Fruit fly (Drosophila melanogaster) whole organism, embryonic: ENCODE results near the gene Irk1.
A peak's percentile ranks its signal among the peaks of the same experiment; 100 is the strongest.

Experiments used
- Ada2b ChIP-seq: fragments of 200-800 bp; sonication (Bioruptor generic); IDR thresholded peaks from 2 replicates; pipeline ENCODE4 v1.3.6; 2022; ENCODE audit warnings: missing biosample characterization, missing genetic modification characterization
- CG10366 ChIP-seq: fragments of 200-800 bp; sonication (Bioruptor generic); IDR thresholded peaks from 2 replicates; pipeline ENCODE4 v1.3.6; 2022; ENCODE audit warnings: missing biosample characterization, missing genetic modification characterization
- CG10543 ChIP-seq: fragments of 200-800 bp; sonication (Bioruptor generic); optimal IDR thresholded peaks from 3 replicates; lab custom pipeline; 2017; ENCODE audit warnings: missing biosample characterization, mild to moderate bottlenecking, missing genetic modification characterization, moderate library complexity
- CG10959 ChIP-seq: fragments of 200-800 bp; sonication (Bioruptor generic); IDR thresholded peaks from 2 replicates; pipeline ENCODE4 v1.3.6; 2022; ENCODE audit warnings: missing biosample characterization, missing genetic modification characterization
- CG11085 ChIP-seq: fragments of 200-800 bp; sonication (Bioruptor generic); IDR thresholded peaks from 2 replicates; pipeline ENCODE4 v1.3.6; 2022; ENCODE audit warnings: missing biosample characterization, missing genetic modification characterization
- CG15696 ChIP-seq: fragments of 200-800 bp; sonication (Bioruptor generic); optimal IDR thresholded peaks from 2 replicates; lab custom pipeline; 2019; ENCODE audit warnings: missing biosample characterization, mild to moderate bottlenecking, missing genetic modification characterization, moderate library complexity
- CG17912 ChIP-seq: fragments of 200-800 bp; sonication (Bioruptor generic); optimal IDR thresholded peaks from 2 replicates; lab custom pipeline; 2018; ENCODE audit warnings: missing biosample characterization, mild to moderate bottlenecking, missing genetic modification characterization
- CG2120 ChIP-seq: fragments of 200-800 bp; sonication (Bioruptor generic); optimal IDR thresholded peaks from 3 replicates; lab custom pipeline; 2016; ENCODE audit warnings: missing biosample characterization, missing genetic modification characterization
- CG2875 ChIP-seq: fragments of 200-800 bp; sonication (Bioruptor generic); optimal IDR thresholded peaks from 2 replicates; lab custom pipeline; 2017; ENCODE audit warnings: missing biosample characterization, mild to moderate bottlenecking, missing genetic modification characterization, missing genetic modification reagents
- CG2889 ChIP-seq: fragments of 200-800 bp; sonication (Bioruptor generic); IDR thresholded peaks from 3 replicates; pipeline ENCODE4 v1.3.6; 2022; ENCODE audit warnings: missing biosample characterization, missing genetic modification characterization
- CG3281 ChIP-seq: fragments of 200-800 bp; sonication (Bioruptor generic); optimal IDR thresholded peaks from 3 replicates; lab custom pipeline; 2017; ENCODE audit warnings: missing biosample characterization, mild to moderate bottlenecking, missing genetic modification characterization
- CG33557 ChIP-seq: fragments of 200-800 bp; sonication (Bioruptor generic); optimal IDR thresholded peaks from 2 replicates; lab custom pipeline; 2019; ENCODE audit warnings: missing biosample characterization, mild to moderate bottlenecking, missing genetic modification characterization, moderate library complexity
- CG4282 ChIP-seq: fragments of 200-800 bp; sonication (Bioruptor generic); optimal IDR thresholded peaks from 2 replicates; lab custom pipeline; 2016; ENCODE audit warnings: missing biosample characterization, missing genetic modification characterization
- CG5245 ChIP-seq: fragments of 200-800 bp; sonication (Bioruptor generic); optimal IDR thresholded peaks from 3 replicates; lab custom pipeline; 2016; ENCODE audit warnings: missing biosample characterization, missing genetic modification characterization
- CG7556 ChIP-seq: fragments of 200-800 bp; sonication (Bioruptor generic); optimal IDR thresholded peaks from 2 replicates; lab custom pipeline; 2017; ENCODE audit warnings: missing biosample characterization, mild to moderate bottlenecking, missing genetic modification characterization
- CG7786 ChIP-seq: fragments of 200-800 bp; sonication (Bioruptor generic); optimal IDR thresholded peaks from 2 replicates; lab custom pipeline; 2016; ENCODE audit warnings: missing biosample characterization, missing genetic modification characterization
- CG9609 ChIP-seq: fragments of 200-800 bp; sonication (Bioruptor generic); optimal IDR thresholded peaks from 3 replicates; lab custom pipeline; 2016; ENCODE audit warnings: missing biosample characterization, missing genetic modification characterization
- Camta ChIP-seq: fragments of 200-800 bp; sonication (Bioruptor generic); optimal IDR thresholded peaks from 2 replicates; lab custom pipeline; 2016; ENCODE audit warnings: missing biosample characterization, missing genetic modification characterization
- Dfd ChIP-seq, 2 experiments: fragments of >200 bp; optimal IDR thresholded peaks; 2 replicates each; lab custom pipeline; 2017; ENCODE audit warnings: missing biosample characterization in 2 of 2, missing genetic modification characterization in 2 of 2
- Drgx ChIP-seq: fragments of 200-800 bp; sonication (Bioruptor generic); IDR thresholded peaks from 2 replicates; pipeline ENCODE4 v1.3.6; 2022; ENCODE audit warnings: missing biosample characterization, missing genetic modification characterization
- Elba2 ChIP-seq: fragments of 200-800 bp; sonication (Bioruptor generic); optimal IDR thresholded peaks from 3 replicates; lab custom pipeline; 2016; ENCODE audit warnings: missing biosample characterization, missing genetic modification characterization
- Fer2 ChIP-seq: fragments of 200-800 bp; sonication (Bioruptor generic); optimal IDR thresholded peaks from 2 replicates; lab custom pipeline; 2018; ENCODE audit warnings: missing biosample characterization, mild to moderate bottlenecking, missing genetic modification characterization, moderate library complexity
- Hr51 ChIP-seq, 2 experiments: fragments of 200-800 bp; sonication (Bioruptor generic); optimal IDR thresholded peaks; 2 replicates in 1 of 2; 3 replicates in 1 of 2; lab custom pipeline; 2016 to 2018; ENCODE audit warnings: missing biosample characterization in 2 of 2, missing genetic modification characterization in 2 of 2, mild to moderate bottlenecking in 1 of 2, moderate library complexity in 1 of 2
- Lpt ChIP-seq: fragments of >200 bp; optimal IDR thresholded peaks from 2 replicates; lab custom pipeline; 2018; ENCODE audit warnings: missing biosample characterization, missing genetic modification characterization
- Max ChIP-seq: fragments of 200-800 bp; sonication (Bioruptor generic); optimal IDR thresholded peaks from 2 replicates; lab custom pipeline; 2016; ENCODE audit warnings: missing biosample characterization, mild to moderate bottlenecking, missing genetic modification characterization
- NK7.1 ChIP-seq: fragments of 200-800 bp; sonication (Bioruptor generic); optimal IDR thresholded peaks from 3 replicates; lab custom pipeline; 2016; ENCODE audit warnings: missing biosample characterization, missing genetic modification characterization
- Spps ChIP-seq: fragments of 200-800 bp; sonication (Bioruptor generic); optimal IDR thresholded peaks from 2 replicates; lab custom pipeline; 2018; ENCODE audit warnings: missing biosample characterization, mild to moderate bottlenecking, missing genetic modification characterization
- Taf1 ChIP-seq: fragments of 200-800 bp; sonication (Bioruptor generic); IDR thresholded peaks from 2 replicates; pipeline ENCODE4 v1.3.6; 2022; ENCODE audit warnings: missing biosample characterization, missing genetic modification characterization
- az2 ChIP-seq: fragments of 200-800 bp; sonication (Bioruptor generic); optimal IDR thresholded peaks from 3 replicates; lab custom pipeline; 2016; ENCODE audit warnings: missing biosample characterization, missing genetic modification characterization
- bowl ChIP-seq: fragments of 200-800 bp; sonication (Bioruptor generic); IDR thresholded peaks from 2 replicates; pipeline ENCODE4 v1.3.6; 2022; ENCODE audit warnings: missing biosample characterization, missing genetic modification characterization
- corto ChIP-seq: fragments of 200-800 bp; sonication (Bioruptor generic); optimal IDR thresholded peaks from 2 replicates; lab custom pipeline; 2016; ENCODE audit warnings: missing biosample characterization, mild to moderate bottlenecking, missing genetic modification characterization, moderate library complexity
- fd3F ChIP-seq: fragments of 200-800 bp; sonication (Bioruptor generic); optimal IDR thresholded peaks from 2 replicates; lab custom pipeline; 2018; ENCODE audit warnings: missing biosample characterization, mild to moderate bottlenecking, missing genetic modification characterization, moderate library complexity
- gcm ChIP-seq: fragments of 200-800 bp; sonication (Bioruptor generic); optimal IDR thresholded peaks from 2 replicates; lab custom pipeline; 2019; ENCODE audit warnings: missing biosample characterization, mild to moderate bottlenecking, missing genetic modification characterization, moderate library complexity
- hbn ChIP-seq: fragments of 200-800 bp; sonication (Bioruptor generic); IDR thresholded peaks from 2 replicates; pipeline ENCODE4 v1.3.6; 2022; ENCODE audit warnings: missing biosample characterization, missing genetic modification characterization; ENCODE audit not compliant: partially characterized antibody
- jumu ChIP-seq: fragments of 200-800 bp; sonication (Bioruptor generic); optimal IDR thresholded peaks from 3 replicates; lab custom pipeline; 2016; ENCODE audit warnings: missing biosample characterization, missing genetic modification characterization
- kah ChIP-seq: fragments of 200-800 bp; sonication (Bioruptor generic); optimal IDR thresholded peaks from 2 replicates; lab custom pipeline; 2018; ENCODE audit warnings: missing biosample characterization, mild to moderate bottlenecking, missing genetic modification characterization
- lbe ChIP-seq: fragments of 200-800 bp; sonication (Bioruptor generic); optimal IDR thresholded peaks from 2 replicates; lab custom pipeline; 2016; ENCODE audit warnings: missing biosample characterization, mild to moderate bottlenecking, missing genetic modification characterization
- lov ChIP-seq, 2 experiments: fragments of 200-800 bp in 1 of 2; fragments of >200 bp in 1 of 2; sonication (Bioruptor generic) in 1 of 2; IDR thresholded peaks in 1 of 2; optimal IDR thresholded peaks in 1 of 2; 2 replicates in 1 of 2; 3 replicates in 1 of 2; pipeline versions ENCODE4 v1.3.6 to Lab custom; 2017 to 2022; ENCODE audit warnings: missing biosample characterization in 1 of 2, missing genetic modification characterization in 1 of 2
- oc ChIP-seq: fragments of 200-800 bp; sonication (Bioruptor generic); optimal IDR thresholded peaks from 2 replicates; lab custom pipeline; 2018; ENCODE audit warnings: missing biosample characterization, mild to moderate bottlenecking, missing genetic modification characterization, moderate library complexity
- p53 ChIP-seq: fragments of 200-800 bp; sonication (Bioruptor generic); optimal IDR thresholded peaks from 2 replicates; lab custom pipeline; 2016; ENCODE audit warnings: missing biosample characterization, missing genetic modification characterization
- pnt ChIP-seq: fragments of 200-800 bp; sonication (Bioruptor generic); optimal IDR thresholded peaks from 3 replicates; lab custom pipeline; 2016; ENCODE audit warnings: missing biosample characterization, missing genetic modification characterization
- sd ChIP-seq: fragments of 200-800 bp; sonication (Bioruptor generic); optimal IDR thresholded peaks from 3 replicates; lab custom pipeline; 2018; ENCODE audit warnings: missing biosample characterization, mild to moderate bottlenecking, missing genetic modification characterization, moderate library complexity
- sisA ChIP-seq: fragments of 200-800 bp; sonication (Bioruptor generic); IDR thresholded peaks from 2 replicates; pipeline ENCODE4 v1.3.6; 2022; ENCODE audit warnings: missing biosample characterization, missing genetic modification characterization
- sna ChIP-seq: fragments of 200-800 bp; sonication (Bioruptor generic); IDR thresholded peaks from 2 replicates; pipeline ENCODE4 v1.3.6; 2022; ENCODE audit warnings: missing biosample characterization, missing genetic modification characterization; ENCODE audit not compliant: partially characterized antibody
- sob ChIP-seq: fragments of 200-800 bp; sonication (Bioruptor generic); IDR thresholded peaks from 2 replicates; pipeline ENCODE4 v1.3.6; 2022; ENCODE audit warnings: missing biosample characterization, missing genetic modification characterization
- sqz ChIP-seq: fragments of 200-800 bp; sonication (Bioruptor generic); optimal IDR thresholded peaks from 3 replicates; lab custom pipeline; 2018; ENCODE audit warnings: missing biosample characterization, mild to moderate bottlenecking, missing genetic modification characterization
- ttk ChIP-seq: fragments of 200-800 bp; sonication (Bioruptor generic); IDR thresholded peaks from 2 replicates; pipeline ENCODE4 v2.1.2; 2022; ENCODE audit warnings: missing biosample characterization, missing genetic modification characterization
- twi ChIP-seq: fragments of 200-800 bp; optimal IDR thresholded peaks from 2 replicates; lab custom pipeline; 2019; ENCODE audit warnings: missing biosample characterization, mild to moderate bottlenecking, missing genetic modification characterization, moderate library complexity
- zen ChIP-seq: fragments of 200-800 bp; sonication (Bioruptor generic); optimal IDR thresholded peaks from 3 replicates; lab custom pipeline; 2018; ENCODE audit warnings: missing biosample characterization, mild to moderate bottlenecking, missing genetic modification characterization, moderate library complexity
- zfh1 ChIP-seq: fragments of 200-800 bp; sonication (Bioruptor generic); IDR thresholded peaks from 3 replicates; pipeline ENCODE4 v1.3.6; 2022; ENCODE audit warnings: missing biosample characterization, missing genetic modification characterization

The Irk1 gene

DNA sequence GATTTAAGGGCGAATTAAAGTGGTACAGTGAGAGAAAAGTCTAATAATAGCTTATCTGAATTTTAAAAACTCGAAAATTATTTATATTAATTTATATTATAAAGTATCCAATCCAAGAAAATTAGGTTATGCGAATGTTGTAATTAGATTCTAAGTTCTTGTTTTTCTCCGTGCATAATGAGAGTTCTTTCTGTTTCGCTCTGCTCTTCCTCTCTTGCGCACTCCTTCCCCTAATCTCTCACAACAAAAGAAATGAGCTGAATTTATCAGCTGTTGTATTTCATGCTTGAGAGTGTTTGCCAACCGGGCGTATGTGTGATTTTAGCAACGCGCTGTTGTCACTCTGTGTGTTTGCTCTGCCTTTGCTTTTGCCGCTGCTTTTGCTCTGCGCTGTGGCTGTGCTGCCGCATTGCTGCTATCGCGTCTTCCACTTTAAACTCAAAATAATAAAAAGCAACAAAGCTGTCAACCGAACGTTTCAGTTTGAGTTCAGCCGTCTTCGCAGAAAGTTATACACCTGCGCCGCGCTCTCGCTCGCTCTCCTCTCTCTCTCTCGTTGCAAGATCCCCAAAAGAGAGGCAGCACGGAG is 5.4 kb downstream of the Irk1 start, which contains the start of gene CG46310 (continued):
- TF ChIP-seq zfh1 (GFP tag; lab: Robert Waterston, UW) (peak; percentile 88), jumu (no peak), Hr51 (GFP tag; optimal IDR thresholded peaks at IDR 0.05; lab: Kevin White, UChicago) (peak in 1 of 2 experiments; percentile 70), hbn (GFP tag; lab: Robert Waterston, UW) (no peak), lov (optimal IDR thresholded peaks at IDR 0.05; lab: Kevin White, UChicago) (no peak), lov (GFP tag; IDR thresholded peaks at IDR 0.05; lab: Robert Waterston, UW) (0 out of 3 replicates have a peak, but pooled peaks have one; percentile 57), sna (no peak), CG11085 (GFP tag; lab: Robert Waterston, UW) (peak; percentile 51; the same call in 1 of the 2 replicates), Spps (tag; lab: Kevin White, UChicago) (no peak), CG2120 (GFP tag; lab: Kevin White, UChicago) (peak; percentile 67), Taf1 (peak; percentile 72), CG10366 (GFP tag; lab: Robert Waterston, UW) (peak; percentile 65), CG3281 (GFP tag; lab: Kevin White, UChicago) (peak; percentile 79), CG10959 (GFP tag; lab: Robert Waterston, UW) (peak; percentile 53; the same call in 1 of the 2 replicates), pnt (GFP tag; lab: Kevin White, UChicago) (no peak), Fer2 (tag; lab: Kevin White, UChicago) (no peak), Camta (no peak), Dfd (GFP tag; optimal IDR thresholded peaks at IDR 0.05; lab: Kevin White, UChicago) (no peak), Elba2 (GFP tag; lab: Kevin White, UChicago) (no peak), CG7786 (GFP tag; lab: Kevin White, UChicago) (no peak), kah (GFP tag; lab: Kevin White, UChicago) (no peak), Ada2b (GFP tag; lab: Robert Waterston, UW) (peak; percentile 79), gcm (GFP tag; lab: Kevin White, UChicago) (peak; percentile 63), lbe (peak; percentile 91), CG2889 (peak; percentile 62; the same call in 2 of the 3 replicates), CG4282 (GFP tag; lab: Kevin White, UChicago) (no peak), Drgx (peak; percentile 86), az2 (GFP tag; lab: Kevin White, UChicago) (peak; percentile 55), ttk (GFP tag; lab: Robert Waterston, UW) (peak; percentile 81), CG5245 (GFP tag; lab: Kevin White, UChicago) (peak; percentile 26), sisA (GFP tag; lab: Robert Waterston, UW) (peak; percentile 75), CG15696 (tag; lab: Kevin White, UChicago) (peak; percentile 1), twi (tag; lab: Kevin White, UChicago) (no peak), corto (GFP tag; lab: Kevin White, UChicago) (peak; percentile 86), Max (GFP tag; lab: Kevin White, UChicago) (peak; percentile 34), CG33557 (GFP tag; lab: Kevin White, UChicago) (no peak), p53 (GFP tag; lab: Kevin White, UChicago) (no peak), CG10543 (GFP tag; lab: Kevin White, UChicago) (peak; percentile 62), fd3F (GFP tag; lab: Kevin White, UChicago) (peak; percentile 40), sob (GFP tag; lab: Robert Waterston, UW) (peak; percentile 94), CG17912 (GFP tag; lab: Kevin White, UChicago) (no peak), Lpt (GFP tag; lab: Kevin White, UChicago) (no peak), sqz (no peak), sd (peak; percentile 37), NK7.1 (GFP tag; lab: Kevin White, UChicago) (no peak), CG9609 (GFP tag; lab: Kevin White, UChicago) (no peak), CG2875 (peak; percentile 56), bowl (GFP tag; lab: Robert Waterston, UW) (no peak), zen (tag; lab: Kevin White, UChicago) (peak; percentile 12), CG7556 (peak; percentile 81), oc (peak; percentile 22)
